Worm (Caenorhabditis elegans) whole organism, L4/young adult: ENCODE measurements around the gene nspd-7.
A peak's percentile ranks its signal among the peaks of the same experiment; 100 is the strongest.

ENCODE experiments used
- W03F9.2 ChIP-seq: fragments of 150-350 bp; optimal IDR thresholded peaks from 2 replicates; lab custom pipeline; 2014; ENCODE audit warnings: missing biosample characterization, missing genetic modification characterization
- dao-5 ChIP-seq: sonication (generic microtip); optimal IDR thresholded peaks from 2 replicates; lab custom pipeline; 2016; ENCODE audit warnings: missing genotype, missing genetic modification characterization, moderate library complexity, missing compliant biosample characterization
- him-1 ChIP-seq: sonication (generic microtip); optimal IDR thresholded peaks from 2 replicates; lab custom pipeline; 2016; ENCODE audit warnings: missing genotype, missing genetic modification reagents, missing genetic modification characterization, missing compliant biosample characterization

nspd-7 gene

DNA sequence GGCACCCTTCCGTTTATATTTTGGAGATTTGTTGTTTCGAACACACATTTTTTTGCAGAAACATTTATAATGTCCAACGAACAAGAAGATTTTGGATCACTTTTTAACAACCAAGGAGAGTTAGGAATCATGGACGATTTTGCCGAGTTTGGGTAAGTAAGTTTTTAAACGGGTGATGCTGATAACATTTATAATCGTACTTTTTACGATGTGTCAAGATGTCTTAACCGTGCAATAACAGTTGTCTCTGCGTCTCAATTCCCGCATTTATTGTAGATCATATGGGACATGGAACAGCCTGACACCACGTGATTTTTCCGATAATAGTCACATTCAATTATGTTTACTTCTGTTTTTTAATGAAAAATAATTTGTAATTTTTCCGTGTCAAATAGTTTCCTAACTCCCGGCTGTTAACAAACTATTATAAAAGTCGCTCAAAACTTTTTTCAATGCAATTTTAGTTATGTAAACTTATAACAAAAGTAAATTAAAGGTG lies 18.4 kb downstream of the nspd-7 start, which contains the start of gene daf-14:
Gene daf-14, plus strand, starts transcription at position 51 of the 499 bp plus-strand sequence.
- TF ChIP-seq him-1 (no peak), dao-5 (tag; lab: Kevin White, UChicago) (no peak), W03F9.2 (no peak)

DNA sequence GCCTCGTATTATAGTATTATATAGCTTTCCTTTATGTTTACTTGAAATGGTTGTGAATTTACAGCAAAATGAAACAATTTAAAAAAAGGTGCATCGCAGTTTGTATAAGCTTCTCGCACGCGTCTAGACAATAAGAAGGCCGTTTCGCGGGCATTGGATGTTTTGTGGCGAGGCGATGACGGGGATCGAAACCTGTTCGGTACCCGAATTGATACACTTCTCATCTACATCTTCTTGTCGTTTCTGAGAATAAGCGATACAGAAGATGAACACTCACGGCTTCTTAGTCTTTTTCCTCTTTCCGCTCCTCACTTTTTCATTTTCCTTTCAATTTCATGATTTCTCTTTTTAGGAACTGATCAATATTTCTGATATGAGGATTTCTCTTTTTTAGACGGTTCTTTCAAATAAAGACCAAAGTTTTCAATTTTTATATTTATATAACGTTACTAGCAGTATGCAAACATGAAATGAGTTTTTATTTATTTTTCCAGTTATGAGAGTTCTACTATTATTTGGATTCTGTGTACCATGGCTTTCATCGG lies 23.2 kb downstream of the nspd-7 start, which contains the start of gene F01G10.10:
Gene F01G10.10, plus strand, starts transcription at position 495 of the 545 bp plus-strand sequence.
- TF ChIP-seq dao-5 (tag; lab: Kevin White, UChicago): no peak
- no peak for TF ChIP-seq W03F9.2
- TF ChIP-seq him-1: no peak

DNA sequence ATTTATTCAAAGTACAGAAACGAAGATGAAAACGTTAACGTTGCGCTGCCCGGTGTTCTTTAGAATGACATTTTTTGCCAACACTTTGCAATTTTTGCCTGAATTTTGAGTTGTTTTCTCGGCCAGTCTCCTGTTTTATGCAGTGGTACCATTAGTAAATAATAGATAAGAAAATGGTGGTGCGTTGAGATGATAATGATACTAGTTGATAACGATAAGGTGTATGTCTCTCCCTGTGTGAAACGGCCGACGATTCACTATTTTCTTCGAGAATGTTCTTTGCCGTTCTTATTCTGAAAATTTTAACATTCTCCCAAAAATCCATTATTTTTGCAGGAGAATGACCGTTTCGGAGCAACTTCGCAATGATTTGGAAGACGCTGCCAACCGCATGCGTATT lies 25.7 kb downstream of the nspd-7 start, which contains the start of gene tkt-1:
Gene tkt-1, plus strand, starts transcription at position 337 of the 400 bp plus-strand sequence.
- TF ChIP-seq dao-5 (tag; lab: Kevin White, UChicago) (no peak), W03F9.2 (no peak), him-1 (no peak)

DNA sequence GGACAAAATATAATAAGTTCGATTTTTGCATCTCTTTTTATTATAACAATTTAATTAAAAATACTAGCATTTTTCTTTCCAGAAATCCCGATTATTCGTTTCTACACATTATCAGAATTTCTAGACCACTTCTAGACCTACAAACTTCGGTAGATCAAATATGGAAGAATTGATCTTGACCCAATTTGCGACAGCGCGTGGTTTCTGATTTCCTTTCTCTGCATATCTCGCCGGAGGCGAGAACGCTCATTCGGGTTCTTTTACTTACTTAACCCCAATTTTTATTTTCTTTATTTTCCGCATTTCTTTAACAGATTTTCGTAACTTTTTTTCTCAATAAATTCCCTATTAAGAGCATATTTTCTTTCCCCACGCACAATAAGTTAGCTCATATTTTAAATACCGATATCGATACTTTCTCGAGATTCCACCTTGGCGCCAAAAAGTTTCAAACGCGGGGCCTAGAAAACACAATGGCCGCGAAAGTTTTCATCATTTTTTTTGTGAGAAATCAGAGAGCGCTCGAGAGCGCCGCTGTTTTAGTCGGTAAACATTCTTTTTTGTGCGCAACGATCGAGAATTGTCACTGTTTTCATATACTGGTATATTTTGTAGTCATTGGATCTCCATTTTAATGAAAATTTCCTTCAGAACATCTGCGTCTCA lies 26.4 kb downstream of the nspd-7 start:
- TF ChIP-seq him-1: no peak
- TF ChIP-seq dao-5 (tag; lab: Kevin White, UChicago): no peak
- TF ChIP-seq W03F9.2: no peak

DNA sequence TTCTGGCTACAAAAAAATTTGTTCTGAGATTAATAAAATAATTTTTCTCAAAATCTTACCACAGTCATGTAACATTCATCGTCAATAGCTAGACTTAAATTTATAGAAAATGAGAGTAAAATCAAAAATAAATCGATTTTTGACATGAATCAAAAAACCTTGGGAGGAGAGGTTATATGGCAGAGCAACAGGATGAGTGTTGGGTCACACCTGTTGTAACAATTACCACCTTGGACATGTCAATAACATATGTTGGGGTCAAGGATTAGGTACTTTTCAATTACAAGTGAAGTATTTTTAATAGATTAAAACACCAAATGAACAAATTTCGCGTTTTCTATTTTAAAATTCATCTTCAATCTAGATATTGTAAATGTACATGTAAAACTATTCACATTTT lies 27.3 kb downstream of the nspd-7 start, which contains the start of gene lipl-7:
Gene lipl-7, minus strand, starts transcription at position 165 of the 400 bp plus-strand sequence.
- TF ChIP-seq him-1 (no peak), dao-5 (tag; lab: Kevin White, UChicago) (no peak), W03F9.2 (no peak)

DNA sequence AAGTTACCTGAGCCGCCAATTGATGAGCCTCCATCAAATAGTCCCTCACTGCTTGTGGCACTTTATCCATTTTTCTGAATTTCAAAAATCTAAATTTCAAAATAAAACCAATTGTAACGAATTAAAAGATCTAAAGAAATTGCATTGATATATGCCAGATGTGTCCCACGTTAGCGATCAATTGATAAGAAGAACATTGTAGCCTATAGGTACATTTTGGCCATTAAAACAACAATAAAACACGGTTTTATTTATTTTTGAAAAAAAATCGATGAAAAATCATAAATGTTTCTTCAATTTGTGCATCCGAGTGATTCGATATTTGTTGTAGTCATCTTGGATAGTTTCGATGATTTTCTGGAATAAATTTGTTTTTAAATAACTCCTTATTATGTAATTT lies 29.9 kb downstream of the nspd-7 start, which contains the start of gene ech-8:
Gene ech-8, minus strand, starts transcription at position 132 of the 400 bp plus-strand sequence.
- no peak for TF ChIP-seq W03F9.2
- no peak for TF ChIP-seq dao-5 (tag; lab: Kevin White, UChicago)
- no peak for TF ChIP-seq him-1

DNA sequence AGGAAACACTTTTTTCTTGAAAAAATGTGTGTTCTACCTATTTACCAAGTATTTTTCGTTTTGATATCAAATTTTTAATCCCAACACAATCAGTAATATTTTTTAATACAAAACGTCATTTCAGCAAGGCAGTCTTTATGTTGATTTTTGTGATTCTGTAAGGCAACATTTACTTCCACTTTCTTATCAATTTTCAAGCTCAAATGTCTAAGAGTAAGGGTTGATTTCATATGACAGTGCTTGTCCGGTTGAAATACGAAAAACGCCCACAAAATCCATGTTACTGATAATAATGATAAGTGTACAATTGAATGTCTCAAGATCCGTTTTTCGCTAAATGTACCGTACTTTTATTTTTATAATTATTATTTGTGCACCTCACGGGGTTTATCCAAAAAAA lies 32.9 kb downstream of the nspd-7 start:
- TF ChIP-seq him-1 (no peak), dao-5 (tag; lab: Kevin White, UChicago) (no peak), W03F9.2 (no peak)

DNA sequence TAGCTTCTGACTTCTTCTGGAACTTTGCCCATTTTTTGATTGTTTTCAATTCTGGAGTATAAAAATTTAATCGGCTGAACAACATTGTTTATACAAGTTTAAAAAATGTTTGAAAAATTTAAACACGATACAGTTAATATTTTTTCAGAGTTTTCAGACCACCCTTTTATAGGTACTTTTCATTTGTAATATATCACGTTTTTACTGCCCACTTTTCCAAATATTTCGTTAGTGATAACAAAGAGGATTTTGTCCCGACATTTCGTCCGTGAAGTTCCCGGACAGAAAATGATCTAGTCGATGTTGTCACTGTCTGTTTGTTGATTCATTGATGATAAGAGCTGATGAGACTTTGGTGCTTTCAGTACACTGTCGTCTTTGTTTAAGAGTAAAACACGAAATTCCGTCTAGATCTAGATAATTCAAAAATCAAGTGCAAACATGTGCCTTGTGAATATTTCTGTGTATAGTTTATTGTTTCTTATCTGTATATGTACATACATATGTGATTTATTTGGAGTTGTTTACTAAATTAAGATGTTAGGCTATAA lies 33.6 kb downstream of the nspd-7 start, which contains the start of gene ech-9:
Gene ech-9, minus strand, starts transcription at position 51 of the 551 bp plus-strand sequence.
- no peak for TF ChIP-seq W03F9.2
- TF ChIP-seq dao-5 (tag; lab: Kevin White, UChicago): no peak
- no peak for TF ChIP-seq him-1

DNA sequence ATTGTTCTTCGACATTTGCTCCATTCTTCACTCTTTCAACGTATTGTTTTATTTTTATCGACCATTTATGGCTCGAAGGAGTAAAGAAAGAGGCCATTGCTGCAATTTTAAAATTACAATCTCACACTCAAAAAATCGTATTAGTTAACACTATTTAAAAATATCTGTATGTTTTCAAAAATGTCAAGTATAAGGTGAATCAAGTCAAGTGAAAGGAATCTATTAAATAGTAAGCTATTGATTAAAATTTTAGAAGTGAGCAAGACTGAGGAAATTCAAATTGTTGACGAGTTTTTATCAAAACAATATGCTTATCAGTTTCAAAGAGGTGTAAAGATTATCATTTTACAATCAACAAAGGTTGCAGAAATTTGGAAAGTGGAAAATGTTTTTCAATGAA lies 36.5 kb downstream of the nspd-7 start, which contains the start of gene F01G10.4:
Gene F01G10.4, minus strand, starts transcription at position 101 of the 400 bp plus-strand sequence.
- no peak for TF ChIP-seq him-1
- TF ChIP-seq W03F9.2: no peak
- TF ChIP-seq dao-5 (tag; lab: Kevin White, UChicago): no peak

DNA sequence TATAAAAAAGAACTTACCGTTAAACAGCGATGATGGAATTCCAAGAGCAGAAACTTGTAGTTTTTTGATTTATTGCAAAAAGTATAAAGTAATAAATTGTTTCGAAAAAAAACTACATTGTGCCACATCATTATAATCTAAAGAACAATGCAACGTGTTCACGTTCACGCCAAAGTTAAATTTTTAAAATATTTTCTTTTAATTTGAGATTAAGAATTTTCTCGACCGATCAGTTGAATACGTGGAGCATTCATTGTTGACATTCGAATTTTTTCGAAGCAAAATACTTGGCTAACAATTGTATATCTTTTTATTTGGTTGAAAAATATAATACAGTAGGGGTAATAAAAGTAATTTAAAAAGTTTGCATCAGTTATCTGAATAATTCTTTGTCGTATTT lies 38.0 kb downstream of the nspd-7 start, which contains the start of gene F01G10.5:
Gene F01G10.5, minus strand, starts transcription at position 101 of the 400 bp plus-strand sequence.
- TF ChIP-seq W03F9.2 (no peak), him-1 (no peak), dao-5 (tag; lab: Kevin White, UChicago) (no peak)

DNA sequence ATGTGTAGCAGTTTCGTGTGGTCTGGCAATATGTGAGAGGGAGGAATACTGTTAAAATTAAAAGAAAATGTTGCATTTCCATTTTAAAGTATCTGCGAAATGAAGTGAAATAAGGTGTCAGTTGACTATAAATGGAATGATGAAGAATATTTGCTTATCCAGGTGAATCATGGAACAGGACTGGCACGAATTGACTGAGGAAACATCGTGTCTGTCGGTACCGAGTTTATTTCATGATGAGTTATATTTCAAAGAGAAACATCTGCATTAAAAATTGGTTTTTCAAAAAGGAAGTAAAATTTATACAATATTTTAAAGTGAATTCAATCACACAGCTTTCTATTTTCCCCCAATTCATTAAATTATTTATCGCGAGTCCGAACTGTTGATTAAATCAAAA lies 41.5 kb downstream of the nspd-7 start, which contains the start of gene F01G10.6:
Gene F01G10.6, minus strand, starts transcription at position 101 of the 400 bp plus-strand sequence.
- TF ChIP-seq him-1 (no peak), dao-5 (tag; lab: Kevin White, UChicago) (no peak), W03F9.2 (no peak)

DNA sequence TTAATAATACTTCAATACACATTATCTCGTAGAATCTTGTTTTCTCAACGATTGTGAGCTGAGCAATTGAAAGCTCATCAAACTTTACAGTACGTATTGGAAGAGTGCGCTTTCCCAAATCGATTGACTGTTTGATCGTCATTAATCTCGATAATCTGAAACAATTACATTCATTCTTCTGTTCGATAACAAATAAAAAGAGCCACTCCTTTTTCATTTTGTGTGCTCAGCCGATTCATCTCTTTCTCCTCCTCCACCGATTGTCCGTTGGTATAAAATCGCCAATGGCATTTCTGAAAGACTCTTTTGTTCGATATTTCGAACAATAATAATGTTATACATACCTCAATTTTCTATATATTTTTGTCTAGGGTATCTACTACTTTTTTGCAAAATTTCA lies 45.3 kb downstream of the nspd-7 start, which contains the start of gene nas-12:
Gene nas-12, plus strand, starts transcription at position 301 of the 400 bp plus-strand sequence.
- TF ChIP-seq W03F9.2 (no peak), him-1 (no peak), dao-5 (tag; lab: Kevin White, UChicago) (no peak)

DNA sequence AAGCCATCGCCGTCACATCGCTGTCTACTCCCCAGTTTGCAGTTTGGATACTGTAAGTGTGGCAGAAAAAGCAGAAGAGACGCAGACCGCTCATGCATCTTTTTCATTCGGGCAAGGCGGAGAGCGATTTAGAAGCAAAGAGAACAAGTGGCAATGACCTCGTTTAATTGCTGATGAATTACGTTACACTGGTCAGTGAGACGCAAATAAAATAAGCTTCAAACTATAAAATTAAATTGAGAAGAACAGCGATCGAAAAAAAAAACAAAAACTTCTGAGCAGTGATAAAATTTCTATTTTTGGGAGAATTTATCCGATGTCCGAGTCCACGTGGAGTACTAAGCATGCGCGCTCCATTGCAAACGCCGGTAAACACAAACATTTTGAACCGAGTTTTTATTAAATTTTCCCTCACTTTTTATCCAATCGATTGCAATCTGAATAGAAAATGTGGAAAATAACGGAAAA lies 46.8 kb downstream of the nspd-7 start, which contains the start of gene C24F3.2:
Gene C24F3.2, plus strand, starts transcription at position 418 of the 468 bp plus-strand sequence.
- TF ChIP-seq dao-5 (tag; lab: Kevin White, UChicago) (no peak), him-1 (peak; percentile 7), W03F9.2 (no peak)

DNA sequence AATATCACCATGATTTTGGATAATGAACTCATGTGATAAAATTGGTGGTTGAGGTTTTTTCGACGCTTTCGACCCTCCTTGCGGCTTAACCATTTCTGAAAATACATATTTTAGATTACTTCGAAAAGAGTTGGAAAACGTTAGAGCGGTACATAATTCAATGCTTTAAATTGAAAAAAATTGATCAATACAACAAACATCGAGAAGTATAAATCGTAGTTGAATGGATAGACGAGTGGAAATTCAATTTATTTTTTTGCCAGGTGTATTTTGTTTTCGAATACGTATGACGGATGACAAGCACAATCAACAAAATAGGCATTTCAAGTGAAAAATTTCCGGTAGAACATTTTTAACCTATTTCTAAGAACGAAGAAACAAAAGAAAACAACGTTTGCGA lies 47.8 kb downstream of the nspd-7 start, which contains the start of gene tram-1:
Gene tram-1, minus strand, starts transcription at position 101 of the 400 bp plus-strand sequence.
- TF ChIP-seq W03F9.2 (no peak), dao-5 (tag; lab: Kevin White, UChicago) (no peak), him-1 (no peak)
